Fruit fly (Drosophila melanogaster) whole organism, prepupa: ENCODE data around the gene Agpat3.

Source experiments
- CG10669 ChIP-seq: fragments of 200-800 bp; sonication (Bioruptor generic); optimal IDR thresholded peaks from 3 replicates; lab custom pipeline; 2018; ENCODE audit warnings: missing biosample characterization, mild to moderate bottlenecking, missing genetic modification characterization, moderate library complexity
- CG31627 ChIP-seq: fragments of 200-800 bp; sonication (Bioruptor generic); optimal IDR thresholded peaks from 3 replicates; lab custom pipeline; 2016; ENCODE audit warnings: missing biosample characterization, missing genetic modification characterization
- CG9139 ChIP-seq: fragments of 200-800 bp; sonication (Bioruptor generic); optimal IDR thresholded peaks from 3 replicates; lab custom pipeline; 2017; ENCODE audit warnings: missing biosample characterization, mild to moderate bottlenecking, missing genetic modification characterization
- Eip78C ChIP-seq: fragments of 200-800 bp; sonication (Bioruptor generic); peaks from one replicate; lab custom pipeline; 2016; ENCODE audit warnings: missing biosample characterization, missing genetic modification characterization
- Eip93F ChIP-seq: fragments of 200-800 bp; sonication (Bioruptor generic); optimal IDR thresholded peaks from 2 replicates; lab custom pipeline; 2016; ENCODE audit warnings: missing biosample characterization, mild to moderate bottlenecking, missing genetic modification characterization
- Lpt ChIP-seq: fragments of 200-800 bp; sonication (Bioruptor generic); optimal IDR thresholded peaks from 3 replicates; lab custom pipeline; 2016; ENCODE audit warnings: missing biosample characterization, missing genetic modification characterization
- OdsH ChIP-seq: fragments of 200-800 bp; sonication (Bioruptor generic); optimal IDR thresholded peaks from 3 replicates; lab custom pipeline; 2016; ENCODE audit warnings: missing biosample characterization, missing genetic modification characterization
- Smox ChIP-seq: fragments of 200-800 bp; sonication (Bioruptor generic); optimal IDR thresholded peaks from 3 replicates; lab custom pipeline; 2016; ENCODE audit warnings: missing biosample characterization, missing genetic modification characterization
- Sox14 ChIP-seq: fragments of 200-800 bp; sonication (Bioruptor generic); optimal IDR thresholded peaks from 3 replicates; lab custom pipeline; 2016; ENCODE audit warnings: missing biosample characterization, missing genetic modification characterization
- achi ChIP-seq: fragments of 200-800 bp; sonication (Bioruptor generic); optimal IDR thresholded peaks from 3 replicates; lab custom pipeline; 2016; ENCODE audit warnings: missing biosample characterization, missing genetic modification characterization
- acj6 ChIP-seq: fragments of 200-800 bp; sonication (Bioruptor generic); optimal IDR thresholded peaks from 3 replicates; lab custom pipeline; 2016; ENCODE audit warnings: missing biosample characterization, missing genetic modification characterization
- net ChIP-seq: fragments of 200-800 bp; sonication (Bioruptor generic); optimal IDR thresholded peaks from 3 replicates; lab custom pipeline; 2016; ENCODE audit warnings: missing biosample characterization, missing genetic modification characterization

DNA sequence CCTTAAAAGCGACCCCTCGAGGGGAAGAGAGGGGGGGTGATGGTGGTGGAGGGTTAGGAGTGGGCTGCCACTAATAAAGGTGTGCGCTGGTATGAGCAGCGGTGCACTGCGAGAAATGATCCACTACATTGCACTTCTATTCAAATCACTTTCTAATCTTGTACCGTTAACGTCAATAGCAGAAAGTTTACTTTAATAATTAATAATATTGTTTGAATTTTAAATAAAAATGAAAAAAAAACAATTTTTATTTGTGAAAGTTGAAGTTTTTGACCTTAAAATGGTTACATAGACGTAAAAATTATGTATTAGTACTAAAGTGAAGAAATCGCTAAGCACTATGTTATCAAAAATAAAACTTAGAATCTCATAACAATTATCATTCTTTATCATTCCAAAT is 7.1 kb upstream of the Agpat3 start:
- TF ChIP-seq acj6 (GFP tag; lab: Kevin White, UChicago) = no peak
- TF ChIP-seq Lpt (GFP tag; lab: Kevin White, UChicago) = no peak
- TF ChIP-seq net (GFP tag; lab: Kevin White, UChicago) = no peak
- no peak for TF ChIP-seq Sox14
- no peak for TF ChIP-seq CG31627 (GFP tag; lab: Kevin White, UChicago)
- no peak for TF ChIP-seq CG10669 (GFP tag; lab: Kevin White, UChicago)
- no peak for TF ChIP-seq achi (GFP tag; lab: Kevin White, UChicago)
- TF ChIP-seq Eip93F (GFP tag; lab: Kevin White, UChicago) = no peak
- peak; percentile 30 for TF ChIP-seq Eip78C (GFP tag; lab: Kevin White, UChicago)
- TF ChIP-seq Smox (GFP tag; lab: Kevin White, UChicago) = no peak
- TF ChIP-seq OdsH (GFP tag; lab: Kevin White, UChicago) = no peak
- no peak for TF ChIP-seq CG9139
